Worm (Caenorhabditis elegans) whole organism, L2 larva: ENCODE measurements around the gene ebp-2.

Experiments used
- C34F6.9 ChIP-seq: fragments of 150-350 bp; optimal IDR thresholded peaks from 2 replicates; lab custom pipeline; 2014; ENCODE audit warnings: missing biosample characterization, missing genetic modification characterization
- F13H6.1 ChIP-seq: sonication (generic microtip); optimal IDR thresholded peaks from 2 replicates; lab custom pipeline; 2016; ENCODE audit warnings: missing genetic modification characterization, missing compliant biosample characterization
- R02D3.7 ChIP-seq: fragments of 150-350 bp; optimal IDR thresholded peaks from 2 replicates; lab custom pipeline; 2014; ENCODE audit warnings: missing biosample characterization, missing genetic modification characterization
- Y55F3AM.14 ChIP-seq: fragments of 200-800 bp; sonication (Bioruptor generic); optimal IDR thresholded peaks from 2 replicates; lab custom pipeline; 2018; ENCODE audit warnings: mild to moderate bottlenecking, missing genetic modification characterization, missing compliant biosample characterization
- ZK546.5 ChIP-seq: sonication (generic microtip); optimal IDR thresholded peaks from 2 replicates; lab custom pipeline; 2017; ENCODE audit warnings: missing biosample characterization, missing genetic modification characterization
- ceh-16 ChIP-seq: fragments of 150-350 bp; optimal IDR thresholded peaks from 2 replicates; lab custom pipeline; 2014; ENCODE audit warnings: missing biosample characterization, missing genetic modification characterization
- ceh-82 ChIP-seq: fragments of 150-350 bp; optimal IDR thresholded peaks from 2 replicates; lab custom pipeline; 2014; ENCODE audit warnings: missing biosample characterization, missing genetic modification characterization
- crh-2 ChIP-seq: sonication (generic microtip); optimal IDR thresholded peaks from 2 replicates; lab custom pipeline; 2017; ENCODE audit warnings: missing biosample characterization, missing genetic modification characterization
- dmd-4 ChIP-seq: sonication (generic microtip); optimal IDR thresholded peaks from 2 replicates; lab custom pipeline; 2017; ENCODE audit warnings: missing biosample characterization, missing genetic modification characterization
- elt-1 ChIP-seq: fragments of 150-350 bp; optimal IDR thresholded peaks from 2 replicates; lab custom pipeline; 2014; ENCODE audit warnings: missing biosample characterization, missing genetic modification characterization
- elt-3 ChIP-seq: sonication (generic microtip); optimal IDR thresholded peaks from 2 replicates; lab custom pipeline; 2017; ENCODE audit warnings: missing biosample characterization, missing genetic modification characterization
- fos-1 ChIP-seq: fragments of 150-350 bp; optimal IDR thresholded peaks from 2 replicates; lab custom pipeline; 2014; ENCODE audit warnings: missing biosample characterization, missing genetic modification characterization
- gmeb-1 ChIP-seq: fragments of 150-350 bp; optimal IDR thresholded peaks from 2 replicates; lab custom pipeline; 2014; ENCODE audit warnings: missing biosample characterization, missing genetic modification characterization
- lin-11 ChIP-seq: fragments of 150-350 bp; sonication (generic microtip); optimal IDR thresholded peaks from 2 replicates; lab custom pipeline; 2014; ENCODE audit warnings: missing biosample characterization, missing genetic modification characterization, inconsistent platforms, mixed read lengths
- lin-13 ChIP-seq: fragments of 150-350 bp; optimal IDR thresholded peaks from 2 replicates; lab custom pipeline; 2014; ENCODE audit warnings: missing biosample characterization, missing genetic modification reagents, missing genetic modification characterization
- mab-5 ChIP-seq: fragments of 150-350 bp; optimal IDR thresholded peaks from 2 replicates; lab custom pipeline; 2014; ENCODE audit warnings: missing biosample characterization, missing genetic modification characterization
- mdl-1 ChIP-seq, 2 experiments: fragments of 150-350 bp in 1 of 2; sonication (generic microtip) in 1 of 2; optimal IDR thresholded peaks; 2 replicates each; lab custom pipeline; 2017; ENCODE audit warnings: missing biosample characterization in 2 of 2, missing genetic modification characterization in 2 of 2
- nhr-10 ChIP-seq: sonication (generic microtip); optimal IDR thresholded peaks from 2 replicates; lab custom pipeline; 2017; ENCODE audit warnings: missing biosample characterization, missing genetic modification characterization
- nhr-11 ChIP-seq: fragments of 150-350 bp; optimal IDR thresholded peaks from 2 replicates; lab custom pipeline; 2014; ENCODE audit warnings: missing biosample characterization, missing genetic modification characterization
- nhr-12 ChIP-seq: fragments of 150-350 bp; optimal IDR thresholded peaks from 2 replicates; lab custom pipeline; 2014; ENCODE audit warnings: missing biosample characterization, missing genetic modification characterization
- nhr-129 ChIP-seq: fragments of 150-350 bp; optimal IDR thresholded peaks from 2 replicates; lab custom pipeline; 2014; ENCODE audit warnings: missing biosample characterization, missing genetic modification characterization
- nhr-23 ChIP-seq: fragments of 150-350 bp; optimal IDR thresholded peaks from 2 replicates; lab custom pipeline; 2014; ENCODE audit warnings: missing biosample characterization, missing genetic modification reagents, missing genetic modification characterization
- nhr-237 ChIP-seq: fragments of 150-350 bp; optimal IDR thresholded peaks from 2 replicates; lab custom pipeline; 2014; ENCODE audit warnings: missing biosample characterization, missing genetic modification characterization
- nhr-25 ChIP-seq: fragments of 150-350 bp; sonication (generic microtip); optimal IDR thresholded peaks from 3 replicates; lab custom pipeline; 2014; ENCODE audit warnings: missing biosample characterization, missing genetic modification characterization
- nhr-77 ChIP-seq: fragments of 150-350 bp; optimal IDR thresholded peaks from 2 replicates; lab custom pipeline; 2014; ENCODE audit warnings: missing biosample characterization, missing genetic modification characterization
- skn-1 ChIP-seq: sonication (generic microtip); optimal IDR thresholded peaks from 2 replicates; lab custom pipeline; 2017; ENCODE audit warnings: missing biosample characterization, missing genetic modification characterization
- sma-3 ChIP-seq: sonication (generic microtip); optimal IDR thresholded peaks from 2 replicates; lab custom pipeline; 2016; ENCODE audit warnings: missing genetic modification reagents, missing genetic modification characterization, missing compliant biosample characterization
- sma-9 ChIP-seq, 2 experiments: fragments of 150-350 bp in 1 of 2; sonication (generic microtip) in 1 of 2; optimal IDR thresholded peaks; 2 replicates each; lab custom pipeline; 2014 to 2016; ENCODE audit warnings: missing genetic modification characterization in 2 of 2, mild to moderate bottlenecking in 1 of 2, missing biosample characterization in 1 of 2, missing compliant biosample characterization in 1 of 2, missing genetic modification reagents in 1 of 2, moderate library complexity in 1 of 2
- snpc-4 ChIP-seq: fragments of 150-350 bp; optimal IDR thresholded peaks from 2 replicates; lab custom pipeline; 2014; ENCODE audit warnings: missing biosample characterization, missing genetic modification characterization
- unc-39 ChIP-seq: fragments of 150-350 bp; optimal IDR thresholded peaks from 2 replicates; lab custom pipeline; 2014; ENCODE audit warnings: missing biosample characterization, missing genetic modification characterization
- zag-1 ChIP-seq: fragments of 150-350 bp; optimal IDR thresholded peaks from 2 replicates; lab custom pipeline; 2014; ENCODE audit warnings: missing biosample characterization, missing genetic modification characterization
- ztf-1 ChIP-seq: fragments of 200-800 bp; sonication (Bioruptor generic); conservative IDR thresholded peaks from 2 replicates; pipeline ENCODE4 v1.3.6; 2022; ENCODE audit warnings: missing genetic modification characterization, missing compliant biosample characterization
- ztf-11 ChIP-seq: sonication (generic microtip); optimal IDR thresholded peaks from 2 replicates; lab custom pipeline; 2017; ENCODE audit warnings: missing biosample characterization, missing genetic modification characterization
- ztf-4 ChIP-seq: fragments of 150-350 bp; optimal IDR thresholded peaks from 2 replicates; lab custom pipeline; 2014; ENCODE audit warnings: missing biosample characterization, missing genetic modification characterization

ebp-2 gene

ce11 chrII:11415672-11416071, 26.9 kb upstream of the ebp-2 start, which contains the start of gene C05D12.1:
Gene C05D12.1 (minus strand): TSS chrII:11415772.
- TF ChIP-seq zag-1 (tag; lab: Kevin White, UChicago) = no peak
- TF ChIP-seq ceh-82 = no peak
- no peak for TF ChIP-seq crh-2
- TF ChIP-seq ztf-1 (GFP tag; lab: Robert Waterston, UW) = no peak
- no peak for TF ChIP-seq mab-5 (tag; lab: Kevin White, UChicago)
- TF ChIP-seq Y55F3AM.14 (GFP tag; lab: Kevin White, UChicago) = no peak
- TF ChIP-seq elt-1 (tag; lab: Kevin White, UChicago) = no peak
- TF ChIP-seq sma-9 (GFP tag; optimal IDR thresholded peaks at IDR 0.05; lab: Kevin White, UChicago) = no peak
- TF ChIP-seq sma-9 (tag; optimal IDR thresholded peaks at IDR 0.05; lab: Kevin White, UChicago) = no peak
- no peak for TF ChIP-seq skn-1 (tag; lab: Kevin White, UChicago)
- TF ChIP-seq, all 48 proteins: peak for 0

ce11 chrII:11417999-11418398, 24.5 kb upstream of the ebp-2 start, which contains the start of gene C05D12.2:
Gene C05D12.2 (plus strand): TSS chrII:11418299.
- TF ChIP-seq ztf-1 (GFP tag; lab: Robert Waterston, UW) = no peak
- TF ChIP-seq sma-9 (GFP tag; optimal IDR thresholded peaks at IDR 0.05; lab: Kevin White, UChicago) = no peak
- no peak for TF ChIP-seq sma-9 (tag; optimal IDR thresholded peaks at IDR 0.05; lab: Kevin White, UChicago)
- no peak for TF ChIP-seq ceh-16
- no peak for TF ChIP-seq mdl-1 (tag; optimal IDR thresholded peaks at IDR 0.05; lab: Kevin White, UChicago)
- TF ChIP-seq nhr-10 (tag; lab: Kevin White, UChicago) = no peak
- no peak for TF ChIP-seq nhr-11 (tag; lab: Kevin White, UChicago)
- TF ChIP-seq F13H6.1 (tag; lab: Kevin White, UChicago) = no peak
- no peak for TF ChIP-seq ztf-11 (tag; lab: Kevin White, UChicago)
- no peak for TF ChIP-seq nhr-12
- no peak for TF ChIP-seq snpc-4 (tag; lab: Kevin White, UChicago)
- no peak for TF ChIP-seq lin-13
- TF ChIP-seq elt-1 (tag; lab: Kevin White, UChicago) = no peak
- TF ChIP-seq lin-11 (tag; lab: Kevin White, UChicago) = no peak
- no peak for TF ChIP-seq nhr-25 (tag; lab: Kevin White, UChicago)
- TF ChIP-seq skn-1 (tag; lab: Kevin White, UChicago) = no peak
- TF ChIP-seq nhr-23 (tag; lab: Kevin White, UChicago) = no peak
- no peak for TF ChIP-seq R02D3.7 (tag; lab: Kevin White, UChicago)
- TF ChIP-seq sma-3 = no peak
- no peak for TF ChIP-seq unc-39 (tag; lab: Kevin White, UChicago)
- no peak for TF ChIP-seq nhr-77

ce11 chrII:11418476-11418875, 24.0 kb upstream of the ebp-2 start:
- TF ChIP-seq gmeb-1 (tag; lab: Kevin White, UChicago) (no peak), ceh-16 (no peak), nhr-237 (no peak), fos-1 (tag; lab: Kevin White, UChicago) (peak; percentile 80)

- TF ChIP-seq fos-1 (tag; lab: Kevin White, UChicago) = peak; percentile 59
- no peak for TF ChIP-seq dmd-4 (tag; lab: Kevin White, UChicago)
These were observed 18.5 kb upstream of the ebp-2 start for ce11 chrII:11424032-11424431.

- TF ChIP-seq fos-1 (tag; lab: Kevin White, UChicago) = peak; percentile 68
- TF ChIP-seq ztf-4 = no peak
- TF ChIP-seq, all 48 proteins: peak for 1
These were observed 17.8 kb upstream of the ebp-2 start, which contains the start of gene C05D12.3 for ce11 chrII:11424579-11425316. Gene C05D12.3 (plus strand): TSS chrII:11425266.

- TF ChIP-seq lin-13 = no peak
- TF ChIP-seq elt-3 (tag; lab: Kevin White, UChicago) = no peak
- no peak for TF ChIP-seq mdl-1 (tag; optimal IDR thresholded peaks at IDR 0.05; lab: Kevin White, UChicago)
- TF ChIP-seq nhr-77 = no peak
- TF ChIP-seq mab-5 (tag; lab: Kevin White, UChicago) = no peak
- no peak for TF ChIP-seq ztf-1 (GFP tag; lab: Robert Waterston, UW)
- TF ChIP-seq nhr-129 (tag; lab: Kevin White, UChicago) = no peak
- no peak for TF ChIP-seq snpc-4 (tag; lab: Kevin White, UChicago)
- TF ChIP-seq ZK546.5 (tag; lab: Kevin White, UChicago) = no peak
- no peak for TF ChIP-seq nhr-10 (tag; lab: Kevin White, UChicago)
- no peak for TF ChIP-seq ceh-16
- no peak for TF ChIP-seq ztf-4
- no peak for TF ChIP-seq C34F6.9 (tag; lab: Kevin White, UChicago)
These were observed 15.2 kb upstream of the ebp-2 start for ce11 chrII:11427322-11427721.
